Fruit fly (Drosophila melanogaster): ENCODE results near the gene BigH1.

DNA sequence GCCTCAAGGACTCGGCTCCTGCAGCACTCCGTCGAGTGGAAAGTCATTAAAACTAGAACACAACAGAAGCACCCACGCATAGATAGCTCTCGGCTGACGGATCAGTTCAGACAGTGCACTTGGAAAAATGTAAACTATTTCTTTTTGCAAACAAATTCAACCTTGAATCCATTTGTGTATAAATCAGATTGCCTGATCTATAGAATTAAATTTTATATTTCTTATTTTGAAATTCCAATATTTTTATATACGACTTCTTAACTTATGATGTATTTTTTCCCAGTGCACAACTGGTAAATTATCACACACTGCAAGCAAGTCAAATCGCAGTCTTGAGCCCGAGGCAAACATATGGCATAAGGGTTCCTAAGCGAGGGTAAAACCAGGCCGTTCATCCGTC is 11.5 kb downstream of the BigH1 start:
- TF ChIP-seq Eip93F (GFP tag; optimal IDR thresholded peaks at IDR 0.05) = no peak
- TF ChIP-seq vri (GFP tag; optimal IDR thresholded peaks at IDR 0.05) = peak; percentile 51
- peak; percentile 69 for TF ChIP-seq Sox102F (GFP tag; optimal IDR thresholded peaks at IDR 0.05)
- peak; percentile 43 for TF ChIP-seq Sox14 (GFP tag; optimal IDR thresholded peaks at IDR 0.05)
- peak; percentile 55 for TF ChIP-seq CG31627 (GFP tag; optimal IDR thresholded peaks at IDR 0.05)
- TF ChIP-seq CG6808 (GFP tag; optimal IDR thresholded peaks at IDR 0.05) = peak; percentile 31
- TF ChIP-seq Gug (GFP tag; IDR thresholded peaks at IDR 0.05) = peak; percentile 59
- peak; percentile 62 for TF ChIP-seq dsx (GFP tag; optimal IDR thresholded peaks at IDR 0.05; ENCODE audit: poor library complexity, severe bottlenecking)
- TF ChIP-seq CG32006 (GFP tag; optimal IDR thresholded peaks at IDR 0.05) = peak; percentile 62
- TF ChIP-seq Lpt (GFP tag; optimal IDR thresholded peaks at IDR 0.05) = no peak
- peak; percentile 77 for TF ChIP-seq topi (GFP tag; optimal IDR thresholded peaks at IDR 0.05)
- TF ChIP-seq CG6276 (GFP tag; optimal IDR thresholded peaks at IDR 0.05) = peak; percentile 28
- peak; percentile 50 for TF ChIP-seq cyc (GFP tag; optimal IDR thresholded peaks at IDR 0.05)
- peak; percentile 70 for TF ChIP-seq Eip75B (GFP tag; optimal IDR thresholded peaks at IDR 0.05)

All from whole organism, prepupa.